Worm (Caenorhabditis elegans) whole organism, L4 larva: ENCODE measurements around the gene C25E10.10.

ENCODE experiments used
- T26A8.4 ChIP-seq: fragments of 200-800 bp; sonication (Bioruptor generic); IDR thresholded peaks from 2 replicates; pipeline ENCODE4 v1.3.6; 2022; ENCODE audit warnings: missing genetic modification characterization, missing compliant biosample characterization
- aly-2 ChIP-seq: sonication (generic microtip); optimal IDR thresholded peaks from 2 replicates; lab custom pipeline; 2018; ENCODE audit warnings: missing biosample characterization, missing genetic modification characterization
- ceh-82 ChIP-seq: sonication (generic microtip); optimal IDR thresholded peaks from 2 replicates; lab custom pipeline; 2017; ENCODE audit warnings: missing biosample characterization, missing genetic modification characterization
- nhr-28 ChIP-seq: fragments of 150-350 bp; optimal IDR thresholded peaks from 2 replicates; lab custom pipeline; 2014; ENCODE audit warnings: missing biosample characterization, missing genetic modification characterization
- nhr-77 ChIP-seq: fragments of 150-350 bp; optimal IDR thresholded peaks from 2 replicates; lab custom pipeline; 2014; ENCODE audit warnings: missing biosample characterization, missing genetic modification characterization
- snpc-1.2 ChIP-seq: fragments of 200-800 bp; sonication (Bioruptor generic); IDR thresholded peaks from 2 replicates; pipeline ENCODE4 v1.3.6; 2022; ENCODE audit warnings: missing genetic modification reagents, missing genetic modification characterization, missing compliant biosample characterization
- unc-62 ChIP-seq, 3 experiments: fragments of 150-350 bp in 1 of 3; sonication (generic microtip); optimal IDR thresholded peaks in 2 of 3; peaks in 1 of 3; 1 replicate in 1 of 3; 2 replicates in 2 of 3; lab custom pipeline; 2014 to 2017; ENCODE audit warnings: missing biosample characterization in 3 of 3, missing genetic modification characterization in 3 of 3, missing genetic modification reagents in 3 of 3, missing genotype in 1 of 3

ce11 chrV:9065915-9066314 is 9.8 kb upstream of the C25E10.10 start:
- no peak for TF ChIP-seq T26A8.4 (GFP tag; lab: Robert Waterston, UW)
- peak in 1 of 2 experiments; percentile 13 for TF ChIP-seq unc-62 (GFP tag; optimal IDR thresholded peaks at IDR 0.05 in 1 of 2; lab: Kevin White, UChicago)
- TF ChIP-seq unc-62 (tag; optimal IDR thresholded peaks at IDR 0.05; lab: Kevin White, UChicago) = no peak
- TF ChIP-seq nhr-28 (tag; lab: Kevin White, UChicago) = no peak
- no peak for TF ChIP-seq nhr-77
- TF ChIP-seq aly-2 (tag; lab: Kevin White, UChicago) = no peak
- TF ChIP-seq ceh-82 = no peak
- no peak for TF ChIP-seq snpc-1.2
